Fruit fly (Drosophila melanogaster) Kc167 (cell line): Measurements from ENCODE around the gene Nak.

Experiments used
- Myc ChIP-seq: fragments of >200 bp; optimal IDR thresholded peaks from 2 replicates; lab custom pipeline; 2017; ENCODE audit warnings: missing external identifiers
- Sin3A ChIP-seq: fragments of >200 bp; optimal IDR thresholded peaks from 2 replicates; lab custom pipeline; 2018; ENCODE audit warnings: missing external identifiers
- h ChIP-seq: fragments of >200 bp; optimal IDR thresholded peaks from 3 replicates; lab custom pipeline; 2018; ENCODE audit warnings: missing external identifiers
- insv ChIP-seq: fragments of >200 bp; optimal IDR thresholded peaks from 3 replicates; lab custom pipeline; 2018; ENCODE audit warnings: missing external identifiers
- psq ChIP-seq: fragments of >200 bp; optimal IDR thresholded peaks from 2 replicates; lab custom pipeline; 2017; ENCODE audit warnings: missing external identifiers
- ttk ChIP-seq: sonication (Bioruptor generic); optimal IDR thresholded peaks from 2 replicates; lab custom pipeline; 2017; ENCODE audit warnings: missing external identifiers

DNA sequence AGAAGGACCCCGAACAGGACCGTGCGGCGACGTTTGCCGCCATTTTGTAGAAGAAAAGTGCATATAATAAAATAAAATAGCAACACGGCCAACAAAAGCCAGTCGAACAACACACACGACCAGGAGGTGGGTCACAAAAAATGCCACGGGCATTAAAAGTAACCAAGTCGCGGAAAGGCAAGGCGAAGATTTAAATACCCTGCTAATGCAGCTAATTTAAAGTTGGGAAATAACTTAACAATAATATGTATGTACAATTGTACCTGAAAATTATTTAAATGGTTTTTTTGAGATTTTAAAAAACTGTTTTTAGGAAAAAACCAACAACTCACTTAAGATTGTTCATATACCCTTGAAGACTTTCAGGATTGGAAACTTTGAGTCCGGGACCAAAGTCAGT lies 38.9 kb downstream of the Nak start:
- TF ChIP-seq psq (lab: Kevin White, UChicago) (no peak), Myc (lab: Kevin White, UChicago) (no peak), ttk (lab: Kevin White, UChicago) (no peak), h (lab: Kevin White, UChicago) (no peak), insv (no peak), Sin3A (no peak)
